Fruit fly (Drosophila melanogaster) whole organism, prepupa: ENCODE data around the gene CG15771.

Source experiments
- Blimp-1 ChIP-seq: fragments of 200-800 bp; sonication (Bioruptor generic); optimal IDR thresholded peaks from 3 replicates; lab custom pipeline; 2017; ENCODE audit warnings: missing biosample characterization, missing genetic modification characterization, mild to moderate bottlenecking, moderate library complexity, missing genetic modification reagents
- CG10631 ChIP-seq: fragments of 200-800 bp; sonication (Bioruptor generic); optimal IDR thresholded peaks from 2 replicates; lab custom pipeline; 2016; ENCODE audit warnings: missing biosample characterization, missing genetic modification characterization
- CG10669 ChIP-seq: fragments of 200-800 bp; sonication (Bioruptor generic); optimal IDR thresholded peaks from 3 replicates; lab custom pipeline; 2018; ENCODE audit warnings: missing biosample characterization, mild to moderate bottlenecking, missing genetic modification characterization, moderate library complexity
- CG11294 ChIP-seq: fragments of 200-800 bp; sonication (Bioruptor generic); IDR thresholded peaks from 2 replicates; pipeline ENCODE4 v1.3.6; 2022; ENCODE audit warnings: missing biosample characterization, missing genetic modification characterization
- CG11762 ChIP-seq: fragments of 200-800 bp; sonication (Bioruptor generic); optimal IDR thresholded peaks from 3 replicates; lab custom pipeline; 2016; ENCODE audit warnings: missing biosample characterization, missing genetic modification characterization; ENCODE audit not compliant: insufficient read depth
- CG1621 ChIP-seq: fragments of 200-800 bp; sonication (Bioruptor generic); optimal IDR thresholded peaks from 3 replicates; lab custom pipeline; 2018; ENCODE audit warnings: missing biosample characterization, mild to moderate bottlenecking, missing genetic modification characterization
- CG3032 ChIP-seq: fragments of 200-800 bp; optimal IDR thresholded peaks from 2 replicates; lab custom pipeline; 2019; ENCODE audit warnings: missing biosample characterization, mild to moderate bottlenecking, missing genetic modification characterization, moderate library complexity
- CG31627 ChIP-seq: fragments of 200-800 bp; sonication (Bioruptor generic); optimal IDR thresholded peaks from 3 replicates; lab custom pipeline; 2016; ENCODE audit warnings: missing biosample characterization, missing genetic modification characterization
- CG32006 ChIP-seq: fragments of 200-800 bp; sonication (Bioruptor generic); optimal IDR thresholded peaks from 3 replicates; lab custom pipeline; 2017; ENCODE audit warnings: missing biosample characterization, mild to moderate bottlenecking, missing genetic modification characterization
- CG3919 ChIP-seq: fragments of 200-800 bp; sonication (Bioruptor generic); optimal IDR thresholded peaks from 3 replicates; lab custom pipeline; 2016; ENCODE audit warnings: missing biosample characterization, missing genetic modification characterization
- CG4318 ChIP-seq: fragments of 200-800 bp; sonication (Bioruptor generic); optimal IDR thresholded peaks from 3 replicates; lab custom pipeline; 2017; ENCODE audit warnings: missing biosample characterization, mild to moderate bottlenecking, missing genetic modification characterization
- CG6276 ChIP-seq: fragments of 200-800 bp; sonication (Bioruptor generic); optimal IDR thresholded peaks from 2 replicates; lab custom pipeline; 2017; ENCODE audit warnings: missing biosample characterization, mild to moderate bottlenecking, missing genetic modification characterization
- CG6792 ChIP-seq: fragments of 200-800 bp; sonication (Bioruptor generic); optimal IDR thresholded peaks from 3 replicates; lab custom pipeline; 2016; ENCODE audit warnings: missing biosample characterization, missing genetic modification characterization
- CG6808 ChIP-seq: fragments of 200-800 bp; sonication (Bioruptor generic); optimal IDR thresholded peaks from 3 replicates; lab custom pipeline; 2017; ENCODE audit warnings: missing biosample characterization, missing genetic modification characterization, mild to moderate bottlenecking, moderate library complexity, missing genetic modification reagents
- CG6854 ChIP-seq: fragments of 200-800 bp; sonication (Bioruptor generic); optimal IDR thresholded peaks from 2 replicates; lab custom pipeline; 2017; ENCODE audit warnings: missing biosample characterization, mild to moderate bottlenecking, missing genetic modification characterization
- CG7368 ChIP-seq: fragments of 200-800 bp; sonication (Bioruptor generic); optimal IDR thresholded peaks from 3 replicates; lab custom pipeline; 2016; ENCODE audit warnings: missing biosample characterization, missing genetic modification characterization
- CG8119 ChIP-seq: fragments of 200-800 bp; sonication (Bioruptor generic); IDR thresholded peaks from 3 replicates; pipeline ENCODE4 v1.3.6; 2022; ENCODE audit warnings: missing biosample characterization, missing genetic modification characterization
- CG8319 ChIP-seq: fragments of 200-800 bp; sonication (Bioruptor generic); optimal IDR thresholded peaks from 3 replicates; lab custom pipeline; 2016; ENCODE audit warnings: missing biosample characterization, missing genetic modification characterization
- CG8632 ChIP-seq: fragments of 200-800 bp; sonication (Bioruptor generic); optimal IDR thresholded peaks from 3 replicates; lab custom pipeline; 2016; ENCODE audit warnings: missing biosample characterization, missing genetic modification characterization
- CG9139 ChIP-seq: fragments of 200-800 bp; sonication (Bioruptor generic); optimal IDR thresholded peaks from 3 replicates; lab custom pipeline; 2017; ENCODE audit warnings: missing biosample characterization, mild to moderate bottlenecking, missing genetic modification characterization
- Eip75B ChIP-seq: fragments of 200-800 bp; sonication (Bioruptor generic); optimal IDR thresholded peaks from 3 replicates; lab custom pipeline; 2016; ENCODE audit warnings: missing biosample characterization, missing genetic modification characterization
- Eip78C ChIP-seq: fragments of 200-800 bp; sonication (Bioruptor generic); peaks from one replicate; lab custom pipeline; 2016; ENCODE audit warnings: missing biosample characterization, missing genetic modification characterization
- Ets21C ChIP-seq: fragments of 200-800 bp; sonication (Bioruptor generic); optimal IDR thresholded peaks from 3 replicates; lab custom pipeline; 2016; ENCODE audit warnings: missing biosample characterization, missing genetic modification characterization
- Ets96B ChIP-seq: fragments of 200-800 bp; optimal IDR thresholded peaks from 2 replicates; lab custom pipeline; 2019; ENCODE audit warnings: missing biosample characterization, mild to moderate bottlenecking, missing genetic modification characterization, moderate library complexity
- Gug ChIP-seq: fragments of 200-800 bp; sonication (Bioruptor generic); IDR thresholded peaks from 2 replicates; pipeline ENCODE4 v1.3.6; 2022; ENCODE audit warnings: missing biosample characterization, missing genetic modification characterization
- Hr39 ChIP-seq: fragments of 200-800 bp; sonication (Bioruptor generic); optimal IDR thresholded peaks from 2 replicates; lab custom pipeline; 2016; ENCODE audit warnings: missing biosample characterization, missing genetic modification characterization
- Hr4 ChIP-seq: fragments of 200-800 bp; sonication (Bioruptor generic); optimal IDR thresholded peaks from 3 replicates; lab custom pipeline; 2016; ENCODE audit warnings: missing biosample characterization, missing genetic modification characterization
- Lpt ChIP-seq: fragments of 200-800 bp; sonication (Bioruptor generic); optimal IDR thresholded peaks from 3 replicates; lab custom pipeline; 2016; ENCODE audit warnings: missing biosample characterization, missing genetic modification characterization
- Met ChIP-seq: fragments of 200-800 bp; sonication (Bioruptor generic); optimal IDR thresholded peaks from 3 replicates; lab custom pipeline; 2016; ENCODE audit warnings: missing biosample characterization, missing genetic modification characterization
- OdsH ChIP-seq: fragments of 200-800 bp; sonication (Bioruptor generic); optimal IDR thresholded peaks from 3 replicates; lab custom pipeline; 2016; ENCODE audit warnings: missing biosample characterization, missing genetic modification characterization
- Smox ChIP-seq: fragments of 200-800 bp; sonication (Bioruptor generic); optimal IDR thresholded peaks from 3 replicates; lab custom pipeline; 2016; ENCODE audit warnings: missing biosample characterization, missing genetic modification characterization
- Sox102F ChIP-seq: fragments of 200-800 bp; sonication (Bioruptor generic); optimal IDR thresholded peaks from 2 replicates; lab custom pipeline; 2016; ENCODE audit warnings: missing biosample characterization, mild to moderate bottlenecking, missing genetic modification characterization
- Sox14 ChIP-seq: fragments of 200-800 bp; sonication (Bioruptor generic); optimal IDR thresholded peaks from 3 replicates; lab custom pipeline; 2016; ENCODE audit warnings: missing biosample characterization, missing genetic modification characterization
- Sox15 ChIP-seq: fragments of 200-800 bp; sonication (Bioruptor generic); optimal IDR thresholded peaks from 3 replicates; lab custom pipeline; 2016; ENCODE audit warnings: missing biosample characterization, missing genetic modification characterization
- achi ChIP-seq: fragments of 200-800 bp; sonication (Bioruptor generic); optimal IDR thresholded peaks from 3 replicates; lab custom pipeline; 2016; ENCODE audit warnings: missing biosample characterization, missing genetic modification characterization
- acj6 ChIP-seq: fragments of 200-800 bp; sonication (Bioruptor generic); optimal IDR thresholded peaks from 3 replicates; lab custom pipeline; 2016; ENCODE audit warnings: missing biosample characterization, missing genetic modification characterization
- cyc ChIP-seq: fragments of 200-800 bp; sonication (Bioruptor generic); optimal IDR thresholded peaks from 3 replicates; lab custom pipeline; 2016; ENCODE audit warnings: missing biosample characterization, missing genetic modification characterization
- dac ChIP-seq: fragments of 200-800 bp; sonication (Bioruptor generic); optimal IDR thresholded peaks from 2 replicates; lab custom pipeline; 2017; ENCODE audit warnings: missing biosample characterization, mild to moderate bottlenecking, missing genetic modification characterization
- dsx ChIP-seq: fragments of 200-800 bp; optimal IDR thresholded peaks from 3 replicates; lab custom pipeline; 2019; ENCODE audit warnings: missing biosample characterization, mild to moderate bottlenecking, missing genetic modification characterization, moderate library complexity; ENCODE audit not compliant: poor library complexity, severe bottlenecking
- eg ChIP-seq: fragments of 200-800 bp; sonication (Bioruptor generic); IDR thresholded peaks from 3 replicates; pipeline ENCODE4 v1.3.6; 2022; ENCODE audit warnings: missing biosample characterization, missing genetic modification characterization
- fd85E ChIP-seq: fragments of 200-800 bp; sonication (Bioruptor generic); optimal IDR thresholded peaks from 3 replicates; lab custom pipeline; 2016; ENCODE audit warnings: missing biosample characterization, missing genetic modification characterization
- fkh ChIP-seq: fragments of 200-800 bp; sonication (Bioruptor generic); optimal IDR thresholded peaks from 3 replicates; lab custom pipeline; 2017; ENCODE audit warnings: missing biosample characterization, mild to moderate bottlenecking, missing genetic modification characterization, moderate library complexity
- lz ChIP-seq: fragments of 200-800 bp; sonication (Bioruptor generic); optimal IDR thresholded peaks from 3 replicates; lab custom pipeline; 2016; ENCODE audit warnings: missing biosample characterization, missing genetic modification characterization
- net ChIP-seq: fragments of 200-800 bp; sonication (Bioruptor generic); optimal IDR thresholded peaks from 3 replicates; lab custom pipeline; 2016; ENCODE audit warnings: missing biosample characterization, missing genetic modification characterization
- pdm3 ChIP-seq: fragments of 200-800 bp; sonication (Bioruptor generic); optimal IDR thresholded peaks from 3 replicates; lab custom pipeline; 2016; ENCODE audit warnings: missing biosample characterization, missing genetic modification characterization
- salr ChIP-seq, 2 experiments: fragments of 200-800 bp; sonication (Bioruptor generic); optimal IDR thresholded peaks; 3 replicates each; lab custom pipeline; 2016 to 2018; ENCODE audit warnings: missing biosample characterization in 2 of 2, missing genetic modification characterization in 2 of 2, mild to moderate bottlenecking in 1 of 2
- spab ChIP-seq: fragments of 200-800 bp; sonication (Bioruptor generic); optimal IDR thresholded peaks from 2 replicates; lab custom pipeline; 2017; ENCODE audit warnings: missing biosample characterization, mild to moderate bottlenecking, missing genetic modification characterization, missing genetic modification reagents
- ss ChIP-seq, 2 experiments: fragments of 200-800 bp; sonication (Bioruptor generic); optimal IDR thresholded peaks; 2 replicates in 1 of 2; 3 replicates in 1 of 2; lab custom pipeline; 2017 to 2018; ENCODE audit warnings: mild to moderate bottlenecking in 2 of 2, missing biosample characterization in 2 of 2, missing genetic modification characterization in 2 of 2, moderate library complexity in 1 of 2
- svp ChIP-seq: fragments of 200-800 bp; sonication (Bioruptor generic); peaks from one replicate; lab custom pipeline; 2016; ENCODE audit warnings: missing biosample characterization, missing genetic modification characterization
- topi ChIP-seq: fragments of 200-800 bp; sonication (Bioruptor generic); optimal IDR thresholded peaks from 3 replicates; lab custom pipeline; 2016; ENCODE audit warnings: missing biosample characterization, missing genetic modification characterization
- vri ChIP-seq: fragments of 200-800 bp; sonication (Bioruptor generic); optimal IDR thresholded peaks from 3 replicates; lab custom pipeline; 2016; ENCODE audit warnings: missing biosample characterization, mild to moderate bottlenecking, missing genetic modification characterization

The CG15771 gene

DNA sequence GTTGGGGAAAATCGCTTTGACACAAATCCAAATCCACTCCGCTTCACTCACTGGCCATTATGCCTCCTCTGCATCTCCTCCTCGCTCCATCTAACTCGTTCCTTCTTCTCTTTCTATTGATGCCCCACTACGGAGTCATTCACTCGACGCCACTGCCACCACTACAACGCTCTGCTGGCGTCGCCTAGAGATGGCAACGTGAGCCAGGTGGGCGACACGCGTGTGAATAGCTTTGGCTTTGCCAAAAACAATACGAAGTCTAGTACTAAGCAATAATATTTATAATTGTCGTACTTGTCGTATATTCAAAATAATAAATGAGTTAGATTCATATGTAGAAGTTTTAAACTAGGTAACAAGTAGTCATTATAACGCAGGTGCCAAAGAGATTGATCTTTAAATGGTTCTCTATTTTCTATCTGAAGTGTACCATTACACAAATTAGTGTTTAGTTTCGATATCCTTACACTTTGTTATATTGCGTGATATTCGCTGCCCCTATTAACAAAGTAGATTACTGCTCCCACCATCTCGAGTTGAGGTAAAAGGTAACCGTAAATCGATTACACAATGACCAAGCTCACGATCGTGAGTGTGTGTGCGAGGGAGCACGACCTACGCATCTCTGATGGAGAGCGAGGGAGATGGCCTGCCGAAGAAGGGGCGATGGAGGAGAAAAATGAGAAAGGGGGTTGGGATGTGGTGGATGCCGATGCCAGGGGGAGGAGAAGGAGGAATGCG lies 10.2 kb upstream of the CG15771 start:
- peak; percentile 18 for TF ChIP-seq Hr39 (GFP tag; lab: Kevin White, UChicago)
- TF ChIP-seq CG6808, result no peak
- no peak for TF ChIP-seq fkh (GFP tag; lab: Kevin White, UChicago)
- no peak for TF ChIP-seq CG3919 (GFP tag; lab: Kevin White, UChicago)
- peak; percentile 21 for TF ChIP-seq CG6276 (GFP tag; lab: Kevin White, UChicago)
- TF ChIP-seq CG1621 (tag; lab: Kevin White, UChicago), result no peak
- no peak for TF ChIP-seq CG3032 (tag; lab: Kevin White, UChicago)
- TF ChIP-seq CG11762, result no peak
- no peak for TF ChIP-seq CG7368 (GFP tag; lab: Kevin White, UChicago)
- peak; percentile 30; the same call in 1 of the 3 replicates for TF ChIP-seq eg (GFP tag; lab: Robert Waterston, UW)
- TF ChIP-seq CG31627 (GFP tag; lab: Kevin White, UChicago), result peak; percentile 7
- 0 out of 3 replicates have a peak, but pooled peaks have one; percentile 30 for TF ChIP-seq CG8119 (GFP tag; lab: Robert Waterston, UW)
- peak; percentile 38 for TF ChIP-seq CG4318 (GFP tag; lab: Kevin White, UChicago)
- TF ChIP-seq achi (GFP tag; lab: Kevin White, UChicago), result no peak
- no peak for TF ChIP-seq CG6854
- TF ChIP-seq CG6792, result no peak
- TF ChIP-seq Eip78C (GFP tag; lab: Kevin White, UChicago), result peak; percentile 80
- TF ChIP-seq CG10669 (GFP tag; lab: Kevin White, UChicago), result no peak
- peak; percentile 38 for TF ChIP-seq OdsH (GFP tag; lab: Kevin White, UChicago)
- peak; percentile 21 for TF ChIP-seq Eip75B (GFP tag; lab: Kevin White, UChicago)
- no peak for TF ChIP-seq CG9139
- no peak for TF ChIP-seq CG11294 (GFP tag; lab: Robert Waterston, UW)
- TF ChIP-seq CG10631 (GFP tag; lab: Kevin White, UChicago), result peak; percentile 22
- TF ChIP-seq svp, result peak; percentile 90
- TF ChIP-seq CG8319 (GFP tag; lab: Kevin White, UChicago), result no peak
- peak; percentile 38 for TF ChIP-seq Hr4 (GFP tag; lab: Kevin White, UChicago)
- peak; percentile 39 for TF ChIP-seq topi
- TF ChIP-seq Lpt, result no peak
- TF ChIP-seq dsx (GFP tag; lab: Kevin White, UChicago), result no peak
- 0 out of 2 replicates have a peak, but pooled peaks have one; percentile 28 for TF ChIP-seq Gug (GFP tag; lab: Robert Waterston, UW)
- no peak for TF ChIP-seq Blimp-1 (GFP tag; lab: Kevin White, UChicago)
- TF ChIP-seq dac (GFP tag; lab: Kevin White, UChicago), result peak; percentile 0
- TF ChIP-seq Smox (GFP tag; lab: Kevin White, UChicago), result peak; percentile 39
- no peak for TF ChIP-seq CG8632 (GFP tag; lab: Kevin White, UChicago)
- TF ChIP-seq pdm3 (GFP tag; lab: Kevin White, UChicago), result peak; percentile 37
- TF ChIP-seq spab (GFP tag; lab: Kevin White, UChicago), result no peak
- TF ChIP-seq Ets96B, result no peak
- peak; percentile 36 for TF ChIP-seq Sox14 (GFP tag; lab: Kevin White, UChicago)
- peak; percentile 27 for TF ChIP-seq acj6 (GFP tag; lab: Kevin White, UChicago)
- TF ChIP-seq lz (GFP tag; lab: Kevin White, UChicago), result peak; percentile 38
- TF ChIP-seq salr (GFP tag; optimal IDR thresholded peaks at IDR 0.05; lab: Kevin White, UChicago), result peak in 1 of 2 experiments; percentile 19
- no peak for TF ChIP-seq Sox15 (GFP tag; lab: Kevin White, UChicago)
- TF ChIP-seq net, result peak; percentile 27
- peak; percentile 52 for TF ChIP-seq CG32006 (GFP tag; lab: Kevin White, UChicago)
- peak; percentile 32 for TF ChIP-seq cyc
- TF ChIP-seq Met (GFP tag; lab: Kevin White, UChicago), result peak; percentile 43
- no peak for TF ChIP-seq ss (GFP tag; optimal IDR thresholded peaks at IDR 0.05; lab: Kevin White, UChicago)
- no peak for TF ChIP-seq fd85E (GFP tag; lab: Kevin White, UChicago)
- no peak for TF ChIP-seq Ets21C (GFP tag; lab: Kevin White, UChicago)
- TF ChIP-seq Sox102F (GFP tag; lab: Kevin White, UChicago), result no peak
- no peak for TF ChIP-seq vri
